Fruit fly (Drosophila melanogaster) whole organism, embryonic: ENCODE measurements around the gene CG33090.

Source experiments
- Abd-B ChIP-seq: fragments of 200-800 bp; sonication (Bioruptor generic); optimal IDR thresholded peaks from 2 replicates; lab custom pipeline; 2018; ENCODE audit warnings: missing biosample characterization, mild to moderate bottlenecking, missing genetic modification characterization, moderate library complexity
- Atf-2 ChIP-seq: fragments of 200-800 bp; sonication (Bioruptor generic); optimal IDR thresholded peaks from 2 replicates; lab custom pipeline; 2016; ENCODE audit warnings: missing biosample characterization, missing genetic modification characterization
- CG10267 ChIP-seq: fragments of 200-800 bp; sonication (Bioruptor generic); optimal IDR thresholded peaks from 2 replicates; lab custom pipeline; 2018; ENCODE audit warnings: missing biosample characterization, mild to moderate bottlenecking, missing genetic modification characterization, moderate library complexity
- CG10462 ChIP-seq: fragments of 200-800 bp; sonication (Bioruptor generic); optimal IDR thresholded peaks from 2 replicates; lab custom pipeline; 2016; ENCODE audit warnings: missing biosample characterization, missing genetic modification characterization
- CG10959 ChIP-seq: fragments of 200-800 bp; sonication (Bioruptor generic); IDR thresholded peaks from 2 replicates; pipeline ENCODE4 v1.3.6; 2022; ENCODE audit warnings: missing biosample characterization, missing genetic modification characterization
- CG11247 ChIP-seq: fragments of 200-800 bp; sonication (Bioruptor generic); IDR thresholded peaks from 2 replicates; pipeline ENCODE4 v1.3.6; 2022; ENCODE audit warnings: missing biosample characterization, missing genetic modification characterization
- CG11723 ChIP-seq: fragments of 200-800 bp; sonication (Bioruptor generic); optimal IDR thresholded peaks from 2 replicates; lab custom pipeline; 2017; ENCODE audit warnings: missing biosample characterization, mild to moderate bottlenecking, missing genetic modification characterization
- CG12155 ChIP-seq: fragments of 200-800 bp; sonication (Bioruptor generic); optimal IDR thresholded peaks from 3 replicates; lab custom pipeline; 2016; ENCODE audit warnings: missing biosample characterization, missing genetic modification characterization
- CG12659 ChIP-seq: fragments of 200-800 bp; sonication (Bioruptor generic); optimal IDR thresholded peaks from 3 replicates; lab custom pipeline; 2017; ENCODE audit warnings: mild to moderate bottlenecking, missing biosample characterization, missing genetic modification reagents, missing genetic modification characterization
- CG1603 ChIP-seq: fragments of 200-800 bp; sonication (Bioruptor generic); optimal IDR thresholded peaks from 2 replicates; lab custom pipeline; 2019; ENCODE audit warnings: missing biosample characterization, mild to moderate bottlenecking, missing genetic modification characterization, moderate library complexity
- CG17361 ChIP-seq: fragments of 200-800 bp; sonication (Bioruptor generic); IDR thresholded peaks from 3 replicates; pipeline ENCODE4 v1.3.6; 2022; ENCODE audit warnings: missing biosample characterization, missing genetic modification characterization
- CG17568 ChIP-seq: fragments of 200-800 bp; sonication (Bioruptor generic); optimal IDR thresholded peaks from 2 replicates; lab custom pipeline; 2018; ENCODE audit warnings: missing biosample characterization, mild to moderate bottlenecking, missing genetic modification characterization, moderate library complexity
- CG30431 ChIP-seq: fragments of 200-800 bp; sonication (Bioruptor generic); optimal IDR thresholded peaks from 2 replicates; lab custom pipeline; 2017; ENCODE audit warnings: missing biosample characterization, missing genetic modification characterization
- CG3065 ChIP-seq: fragments of 200-800 bp; sonication (Bioruptor generic); optimal IDR thresholded peaks from 2 replicates; lab custom pipeline; 2016; ENCODE audit warnings: missing biosample characterization, missing genetic modification characterization
- CG3163 ChIP-seq: fragments of 200-800 bp; sonication (Bioruptor generic); optimal IDR thresholded peaks from 3 replicates; lab custom pipeline; 2016; ENCODE audit warnings: missing biosample characterization, missing genetic modification characterization
- CG32767 ChIP-seq: fragments of 200-800 bp; sonication (Bioruptor generic); IDR thresholded peaks from 2 replicates; pipeline ENCODE4 v1.3.6; 2022; ENCODE audit warnings: missing biosample characterization, missing genetic modification characterization
- CG4328 ChIP-seq: fragments of 200-800 bp; sonication (Bioruptor generic); optimal IDR thresholded peaks from 3 replicates; lab custom pipeline; 2017; ENCODE audit warnings: missing biosample characterization, missing genetic modification reagents, missing genetic modification characterization
- CG4617 ChIP-seq: fragments of 200-800 bp; sonication (Bioruptor generic); optimal IDR thresholded peaks from 3 replicates; lab custom pipeline; 2016; ENCODE audit warnings: missing biosample characterization, missing genetic modification characterization, borderline replicate concordance
- CG4730 ChIP-seq: fragments of 200-800 bp; sonication (Bioruptor generic); IDR thresholded peaks from 2 replicates; pipeline ENCODE4 v1.3.6; 2022; ENCODE audit warnings: missing biosample characterization, missing genetic modification characterization
- CG4854 ChIP-seq: fragments of 200-800 bp; sonication (Bioruptor generic); optimal IDR thresholded peaks from 2 replicates; lab custom pipeline; 2016; ENCODE audit warnings: missing biosample characterization, missing genetic modification characterization, inconsistent platforms
- CG5180 ChIP-seq: fragments of 200-800 bp; sonication (Bioruptor generic); optimal IDR thresholded peaks from 3 replicates; lab custom pipeline; 2017; ENCODE audit warnings: missing biosample characterization, missing genetic modification characterization, mild to moderate bottlenecking, moderate library complexity, missing genetic modification reagents
- CG5245 ChIP-seq: fragments of 200-800 bp; sonication (Bioruptor generic); optimal IDR thresholded peaks from 3 replicates; lab custom pipeline; 2016; ENCODE audit warnings: missing biosample characterization, missing genetic modification characterization
- CG6689 ChIP-seq: fragments of 200-800 bp; sonication (Bioruptor generic); IDR thresholded peaks from 2 replicates; pipeline ENCODE4 v1.3.6; 2022; ENCODE audit warnings: missing biosample characterization, missing genetic modification characterization
- CG7963 ChIP-seq: fragments of 200-800 bp; sonication (Bioruptor generic); IDR thresholded peaks from 3 replicates; pipeline ENCODE4 v1.3.6; 2022; ENCODE audit warnings: missing biosample characterization, missing genetic modification characterization; ENCODE audit not compliant: partially characterized antibody
- CG8089 ChIP-seq: fragments of 200-800 bp; sonication (Bioruptor generic); optimal IDR thresholded peaks from 3 replicates; lab custom pipeline; 2016; ENCODE audit warnings: missing biosample characterization, missing genetic modification characterization
- CG9817 ChIP-seq: fragments of 200-800 bp; sonication (Bioruptor generic); optimal IDR thresholded peaks from 2 replicates; lab custom pipeline; 2018; ENCODE audit warnings: missing biosample characterization, mild to moderate bottlenecking, missing genetic modification characterization, moderate library complexity
- CG9876 ChIP-seq: fragments of 200-800 bp; sonication (Bioruptor generic); optimal IDR thresholded peaks from 2 replicates; lab custom pipeline; 2016; ENCODE audit warnings: missing biosample characterization, missing genetic modification characterization
- CG9932 ChIP-seq: fragments of 200-800 bp; sonication (Bioruptor generic); IDR thresholded peaks from 2 replicates; pipeline ENCODE4 v1.3.6; 2022; ENCODE audit warnings: missing biosample characterization, missing genetic modification characterization
- CHES-1-like ChIP-seq: fragments of 200-800 bp; sonication (Bioruptor generic); optimal IDR thresholded peaks from 2 replicates; lab custom pipeline; 2016; ENCODE audit warnings: missing biosample characterization, missing genetic modification characterization
- CTCF ChIP-seq: fragments of 200-800 bp; sonication (Bioruptor generic); optimal IDR thresholded peaks from 2 replicates; lab custom pipeline; 2017; ENCODE audit warnings: missing biosample characterization, mild to moderate bottlenecking, missing genetic modification characterization, moderate library complexity
- Dbx ChIP-seq: fragments of 200-800 bp; sonication (Bioruptor generic); IDR thresholded peaks from 3 replicates; pipeline ENCODE4 v1.3.6; 2022; ENCODE audit warnings: missing biosample characterization, missing genetic modification characterization
- Doc3 ChIP-seq: fragments of 200-800 bp; sonication (Bioruptor generic); IDR thresholded peaks from 3 replicates; pipeline ENCODE4 v1.3.6; 2022; ENCODE audit warnings: missing biosample characterization, missing genetic modification characterization; ENCODE audit not compliant: partially characterized antibody
- Hand ChIP-seq: fragments of 200-800 bp; sonication (Bioruptor generic); optimal IDR thresholded peaks from 2 replicates; lab custom pipeline; 2017; ENCODE audit warnings: mild to moderate bottlenecking, missing biosample characterization, missing genetic modification reagents, missing genetic modification characterization
- Hmr ChIP-seq: fragments of 200-800 bp; sonication (Bioruptor generic); optimal IDR thresholded peaks from 3 replicates; lab custom pipeline; 2017; ENCODE audit warnings: mild to moderate bottlenecking, missing biosample characterization, missing genetic modification reagents, missing genetic modification characterization
- Hr51 ChIP-seq, 2 experiments: fragments of 200-800 bp; sonication (Bioruptor generic); optimal IDR thresholded peaks; 2 replicates in 1 of 2; 3 replicates in 1 of 2; lab custom pipeline; 2016 to 2018; ENCODE audit warnings: missing biosample characterization in 2 of 2, missing genetic modification characterization in 2 of 2, mild to moderate bottlenecking in 1 of 2, moderate library complexity in 1 of 2
- Mad ChIP-seq: fragments of 200-800 bp; sonication (Bioruptor generic); optimal IDR thresholded peaks from 2 replicates; lab custom pipeline; 2016; ENCODE audit warnings: missing biosample characterization, missing genetic modification characterization
- NC2α ChIP-seq: fragments of 200-800 bp; sonication (Bioruptor generic); optimal IDR thresholded peaks from 2 replicates; lab custom pipeline; 2016; ENCODE audit warnings: missing biosample characterization, missing genetic modification characterization
- NC2β ChIP-seq: fragments of 200-800 bp; sonication (Bioruptor generic); optimal IDR thresholded peaks from 2 replicates; lab custom pipeline; 2016; ENCODE audit warnings: missing biosample characterization, missing genetic modification characterization
- ap ChIP-seq: fragments of 200-800 bp; sonication (Bioruptor generic); IDR thresholded peaks from 2 replicates; pipeline ENCODE4 v1.3.6; 2022; ENCODE audit warnings: missing biosample characterization, missing genetic modification characterization
- bigmax ChIP-seq: fragments of 200-800 bp; sonication (Bioruptor generic); optimal IDR thresholded peaks from 2 replicates; lab custom pipeline; 2018; ENCODE audit warnings: missing biosample characterization, mild to moderate bottlenecking, missing genetic modification characterization
- cg ChIP-seq: fragments of 200-800 bp; sonication (Bioruptor generic); optimal IDR thresholded peaks from 3 replicates; lab custom pipeline; 2019; ENCODE audit warnings: missing biosample characterization, mild to moderate bottlenecking, missing genetic modification characterization, moderate library complexity
- croc ChIP-seq: fragments of 200-800 bp; sonication (Bioruptor generic); conservative IDR thresholded peaks from 3 replicates; pipeline ENCODE4 v1.3.6; 2022; ENCODE audit warnings: missing biosample characterization, missing genetic modification characterization
- cwo ChIP-seq: fragments of 200-800 bp; sonication (Bioruptor generic); optimal IDR thresholded peaks from 3 replicates; lab custom pipeline; 2017; ENCODE audit warnings: missing biosample characterization, missing genetic modification characterization, mild to moderate bottlenecking, moderate library complexity, missing genetic modification reagents
- gce ChIP-seq: fragments of 200-800 bp; sonication (Bioruptor generic); IDR thresholded peaks from 3 replicates; pipeline ENCODE4 v1.3.6; 2022; ENCODE audit warnings: missing biosample characterization, missing genetic modification characterization
- gsb ChIP-seq: fragments of 200-800 bp; sonication (Bioruptor generic); IDR thresholded peaks from 2 replicates; pipeline ENCODE4 v1.3.6; 2022; ENCODE audit warnings: missing biosample characterization, missing genetic modification characterization
- inv ChIP-seq: fragments of 200-800 bp; sonication (Bioruptor generic); IDR thresholded peaks from 2 replicates; pipeline ENCODE4 v1.3.6; 2022; ENCODE audit warnings: missing biosample characterization, missing genetic modification characterization; ENCODE audit not compliant: partially characterized antibody
- kay ChIP-seq: fragments of 200-800 bp; sonication (Bioruptor generic); optimal IDR thresholded peaks from 2 replicates; lab custom pipeline; 2016; ENCODE audit warnings: missing biosample characterization, missing genetic modification characterization
- mirr ChIP-seq: fragments of 200-800 bp; sonication (Bioruptor generic); optimal IDR thresholded peaks from 3 replicates; lab custom pipeline; 2018; ENCODE audit warnings: missing biosample characterization, mild to moderate bottlenecking, missing genetic modification characterization
- pb ChIP-seq: fragments of 200-800 bp; sonication (Bioruptor generic); optimal IDR thresholded peaks from 3 replicates; lab custom pipeline; 2016; ENCODE audit warnings: missing biosample characterization, missing genetic modification characterization
- pum ChIP-seq: fragments of 200-800 bp; sonication (Bioruptor generic); optimal IDR thresholded peaks from 2 replicates; lab custom pipeline; 2016; ENCODE audit warnings: missing biosample characterization, missing genetic modification characterization
- seq ChIP-seq: fragments of 200-800 bp; sonication (Bioruptor generic); IDR thresholded peaks from 2 replicates; pipeline ENCODE4 v1.3.6; 2022; ENCODE audit warnings: missing biosample characterization, missing genetic modification characterization
- trh ChIP-seq: fragments of 200-800 bp; sonication (Bioruptor generic); optimal IDR thresholded peaks from 2 replicates; lab custom pipeline; 2016; ENCODE audit warnings: missing biosample characterization, missing genetic modification characterization
- vfl ChIP-seq: fragments of 200-800 bp; sonication (Bioruptor generic); optimal IDR thresholded peaks from 2 replicates; lab custom pipeline; 2016; ENCODE audit warnings: missing biosample characterization, missing genetic modification characterization

Gene CG33090

dm6 chr2L:14386522-14386921, 52.6 kb downstream of the CG33090 start (continued):
- TF ChIP-seq NC2α (GFP tag; lab: Kevin White, UChicago) (no peak), Dbx (GFP tag; lab: Robert Waterston, UW) (no peak), Doc3 (GFP tag; lab: Robert Waterston, UW) (no peak), cg (GFP tag; lab: Kevin White, UChicago) (no peak), CG17361 (GFP tag; lab: Robert Waterston, UW) (peak; percentile 21; the same call in 1 of the 3 replicates), CG10462 (GFP tag; lab: Kevin White, UChicago) (no peak), cwo (GFP tag; lab: Kevin White, UChicago) (no peak), gce (no peak), CG11247 (GFP tag; lab: Robert Waterston, UW) (no peak), Abd-B (no peak), CG12659 (no peak), CG7963 (GFP tag; lab: Robert Waterston, UW) (no peak), CG4854 (no peak), CTCF (GFP tag; lab: Kevin White, UChicago) (no peak), Hmr (GFP tag; lab: Kevin White, UChicago) (no peak), CG10959 (GFP tag; lab: Robert Waterston, UW) (0 out of 2 replicates have a peak, but pooled peaks have one; percentile 37), kay (GFP tag; lab: Kevin White, UChicago) (no peak), pb (GFP tag; lab: Kevin White, UChicago) (no peak), inv (GFP tag; lab: Robert Waterston, UW) (no peak), CG11723 (no peak), Atf-2 (GFP tag; lab: Kevin White, UChicago) (no peak), CG3163 (no peak), vfl (GFP tag; lab: Kevin White, UChicago) (no peak), NC2β (GFP tag; lab: Kevin White, UChicago) (no peak), CG5180 (GFP tag; lab: Kevin White, UChicago) (no peak), CHES-1-like (GFP tag; lab: Kevin White, UChicago) (no peak), CG4617 (GFP tag; lab: Kevin White, UChicago) (no peak), seq (GFP tag; lab: Robert Waterston, UW) (no peak), CG4730 (no peak), mirr (GFP tag; lab: Kevin White, UChicago) (no peak), CG30431 (GFP tag; lab: Kevin White, UChicago) (peak; percentile 3), CG4328 (GFP tag; lab: Kevin White, UChicago) (no peak), ap (GFP tag; lab: Robert Waterston, UW) (no peak), CG12155 (GFP tag; lab: Kevin White, UChicago) (no peak), CG9876 (GFP tag; lab: Kevin White, UChicago) (no peak), CG10267 (tag; lab: Kevin White, UChicago) (no peak), bigmax (GFP tag; lab: Kevin White, UChicago) (no peak), CG1603 (tag; lab: Kevin White, UChicago) (no peak), pum (peak; percentile 16), Hand (no peak), trh (GFP tag; lab: Kevin White, UChicago) (no peak), CG9817 (no peak), CG6689 (GFP tag; lab: Robert Waterston, UW) (no peak), gsb (GFP tag; lab: Robert Waterston, UW) (no peak), croc (GFP tag; lab: Robert Waterston, UW) (no peak), CG3065 (GFP tag; lab: Kevin White, UChicago) (no peak), Mad (GFP tag; lab: Kevin White, UChicago) (no peak), Hr51 (GFP tag; optimal IDR thresholded peaks at IDR 0.05; lab: Kevin White, UChicago) (no peak), CG8089 (GFP tag; lab: Kevin White, UChicago) (no peak), CG5245 (GFP tag; lab: Kevin White, UChicago) (no peak), CG9932 (GFP tag; lab: Robert Waterston, UW) (no peak), CG17568 (no peak), CG32767 (GFP tag; lab: Robert Waterston, UW) (no peak)
